Worm (Caenorhabditis elegans): ENCODE measurements around the gene tsp-4.

tsp-4 gene

ce11 chrIV:12520150-12520549 is at the start of gene tsp-4:
Gene tsp-4 (minus strand): TSS chrIV:12520250.
- TF ChIP-seq C38D4.7 (GFP tag; optimal IDR thresholded peaks at IDR 0.05): no peak
- TF ChIP-seq pax-1 (tag; optimal IDR thresholded peaks at IDR 0.05): no peak
- TF ChIP-seq che-1 (tag; optimal IDR thresholded peaks at IDR 0.05): no peak
- TF ChIP-seq ceh-14 (tag; optimal IDR thresholded peaks at IDR 0.05): no peak
- no peak for TF ChIP-seq K02D7.2 (tag; optimal IDR thresholded peaks at IDR 0.05)
- no peak for TF ChIP-seq dve-1 (tag; optimal IDR thresholded peaks at IDR 0.05)

- TF ChIP-seq hlh-13 (GFP tag; optimal IDR thresholded peaks at IDR 0.05) (no peak), tbx-2 (tag; optimal IDR thresholded peaks at IDR 0.05) (peak; percentile 1), unc-42 (tag; optimal IDR thresholded peaks at IDR 0.05) (peak; percentile 35), pax-1 (tag; optimal IDR thresholded peaks at IDR 0.05) (no peak), hlh-30 (tag; optimal IDR thresholded peaks at IDR 0.05; ENCODE audit: insufficient read depth) (no peak), K02D7.2 (tag; optimal IDR thresholded peaks at IDR 0.05) (no peak), ceh-31 (tag; optimal IDR thresholded peaks at IDR 0.05) (peak; percentile 34), gmeb-2 (tag; optimal IDR thresholded peaks at IDR 0.05) (no peak), nfya-1 (tag; optimal IDR thresholded peaks at IDR 0.05) (peak; percentile 47), lin-11 (tag; optimal IDR thresholded peaks at IDR 0.05) (no peak), unc-55 (GFP tag; optimal IDR thresholded peaks at IDR 0.05) (peak; percentile 36), ceh-48 (tag; optimal IDR thresholded peaks at IDR 0.05) (peak; percentile 3), mec-3 (tag; optimal IDR thresholded peaks at IDR 0.05; ENCODE audit: borderline replicate concordance) (no peak), fkh-10 (GFP tag; optimal IDR thresholded peaks at IDR 0.05) (no peak), elt-4 (tag; optimal IDR thresholded peaks at IDR 0.05) (no peak), hlh-8 (tag; optimal IDR thresholded peaks at IDR 0.05) (peak; percentile 5), pqm-1 (tag; optimal IDR thresholded peaks at IDR 0.05) (no peak)
These were observed 47.3 kb upstream of the tsp-4 start, which contains the start of the genes hsb-1 and let-99 for ce11 chrIV:12567176-12567892. Gene hsb-1 (minus strand): TSS chrIV:12567226. Gene let-99 (plus strand): TSS chrIV:12567842.

ce11 chrIV:12565933-12566540 is 46.0 kb upstream of the tsp-4 start, which contains the start of gene eak-7:
Gene eak-7 (minus strand): TSS chrIV:12565983.
- TF ChIP-seq ets-4 (tag; optimal IDR thresholded peaks at IDR 0.05) (no peak), F13H6.1 (tag; optimal IDR thresholded peaks at IDR 0.05) (no peak), zip-5 (tag; optimal IDR thresholded peaks at IDR 0.05) (no peak), ama-1 (optimal IDR thresholded peaks at IDR 0.05) (no peak), ceh-31 (tag; optimal IDR thresholded peaks at IDR 0.05) (no peak), hlh-8 (tag; optimal IDR thresholded peaks at IDR 0.05) (no peak), tbx-2 (tag; optimal IDR thresholded peaks at IDR 0.05) (no peak), ahr-1 (tag; optimal IDR thresholded peaks at IDR 0.05) (no peak), ref-2 (tag; optimal IDR thresholded peaks at IDR 0.05) (no peak), nfya-1 (tag; optimal IDR thresholded peaks at IDR 0.05) (no peak), sox-2 (GFP tag; IDR thresholded peaks at IDR 0.05) (no peak), syd-9 (tag; optimal IDR thresholded peaks at IDR 0.05) (no peak), nhr-232 (tag; optimal IDR thresholded peaks at IDR 0.05) (no peak), ttx-3 (tag; optimal IDR thresholded peaks at IDR 0.05) (no peak), che-1 (tag; optimal IDR thresholded peaks at IDR 0.05) (no peak), ceh-2 (tag; optimal IDR thresholded peaks at IDR 0.05) (no peak), hlh-13 (GFP tag; optimal IDR thresholded peaks at IDR 0.05) (no peak)

ce11 chrIV:12560568-12560967 is 40.5 kb upstream of the tsp-4 start, which contains the start of gene snb-7:
Gene snb-7 (plus strand): TSS chrIV:12560868.
- TF ChIP-seq ceh-2 (tag; optimal IDR thresholded peaks at IDR 0.05): no peak
- no peak for TF ChIP-seq sdc-2 (tag; optimal IDR thresholded peaks at IDR 0.05)
- TF ChIP-seq hlh-6 (tag; optimal IDR thresholded peaks at IDR 0.05): no peak
- no peak for TF ChIP-seq ceh-19 (GFP tag; optimal IDR thresholded peaks at IDR 0.05)
- no peak for TF ChIP-seq hlh-30 (tag; optimal IDR thresholded peaks at IDR 0.05; ENCODE audit: insufficient read depth)
- TF ChIP-seq fkh-6 (tag; optimal IDR thresholded peaks at IDR 0.05): no peak
